Worm (Caenorhabditis elegans) whole organism, early embryonic: Measurements from ENCODE around the gene tsp-4.

Experiments
- B0310.2 ChIP-seq: sonication (generic microtip); optimal IDR thresholded peaks from 2 replicates; lab custom pipeline; 2016; ENCODE audit warnings: mild to moderate bottlenecking, missing genetic modification characterization, missing compliant biosample characterization
- F13C5.2 ChIP-seq: sonication (generic microtip); optimal IDR thresholded peaks from 2 replicates; lab custom pipeline; 2017; ENCODE audit warnings: mild to moderate bottlenecking, missing genetic modification characterization, inconsistent platforms, missing compliant biosample characterization
- ama-1 ChIP-seq: fragments of 150-350 bp; optimal IDR thresholded peaks from 2 replicates; lab custom pipeline; 2014
- ceh-36 ChIP-seq: sonication (generic microtip); optimal IDR thresholded peaks from 2 replicates; lab custom pipeline; 2016; ENCODE audit warnings: missing genetic modification characterization, inconsistent platforms, missing compliant biosample characterization
- ets-7 ChIP-seq: sonication (generic microtip); optimal IDR thresholded peaks from 2 replicates; lab custom pipeline; 2016; ENCODE audit warnings: missing genotype, missing genetic modification characterization, missing compliant biosample characterization
- hmbx-1 ChIP-seq: sonication (generic microtip); optimal IDR thresholded peaks from 2 replicates; lab custom pipeline; 2016; ENCODE audit warnings: mild to moderate bottlenecking, missing genetic modification characterization, missing compliant biosample characterization
- hnd-1 ChIP-seq: sonication (generic microtip); optimal IDR thresholded peaks from 2 replicates; lab custom pipeline; 2016; ENCODE audit warnings: missing genetic modification characterization, missing compliant biosample characterization
- tbx-11 ChIP-seq: fragments of 200-800 bp; sonication (Bioruptor generic); IDR thresholded peaks from 2 replicates; pipeline ENCODE4 v1.3.6; 2022; ENCODE audit warnings: missing genetic modification characterization, missing compliant biosample characterization
- tbx-37 ChIP-seq: fragments of 200-800 bp; sonication (Bioruptor generic); conservative IDR thresholded peaks from 2 replicates; pipeline ENCODE4 v1.3.6; 2022; ENCODE audit warnings: missing genetic modification reagents, missing genetic modification characterization, missing compliant biosample characterization

DNA sequence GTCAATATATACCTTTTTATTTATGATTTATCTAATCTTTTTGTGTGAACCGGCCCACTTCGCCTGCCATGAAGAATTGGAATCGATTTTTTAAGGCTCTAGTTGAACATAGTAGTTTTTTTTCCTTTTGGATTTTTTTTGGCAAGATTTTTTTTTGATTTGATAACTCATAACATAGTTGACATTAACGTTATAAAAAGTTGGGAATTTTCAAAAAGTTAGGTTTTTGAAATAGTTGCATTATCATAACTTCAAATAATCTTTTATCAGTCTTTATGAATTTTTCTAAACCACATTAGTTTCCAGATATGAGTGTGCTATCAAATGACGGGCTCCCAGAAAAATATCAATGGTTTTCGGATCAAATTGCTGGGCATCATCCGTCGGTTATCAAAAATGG lies 27.8 kb upstream of the tsp-4 start, which contains the start of gene ipmk-1:
- TF ChIP-seq hmbx-1 (tag; lab: Kevin White, UChicago) = no peak
- TF ChIP-seq B0310.2 (tag; lab: Kevin White, UChicago) = no peak
- no peak for TF ChIP-seq F13C5.2 (tag; lab: Kevin White, UChicago)
- TF ChIP-seq ama-1 (lab: Kevin White, UChicago) = no peak
- TF ChIP-seq ceh-36 (tag; lab: Kevin White, UChicago) = no peak
- TF ChIP-seq hnd-1 (tag; lab: Kevin White, UChicago) = no peak
- no peak for TF ChIP-seq tbx-11 (GFP tag; lab: Robert Waterston, UW)
- no peak for TF ChIP-seq ets-7 (tag; lab: Kevin White, UChicago)
- TF ChIP-seq tbx-37 = no peak
